Fruit fly (Drosophila melanogaster) whole organism, embryonic: ENCODE data around the gene bsf.

ENCODE experiments used
- Aef1 ChIP-seq: fragments of 200-800 bp; sonication (Bioruptor generic); IDR thresholded peaks from 3 replicates; pipeline ENCODE4 v1.3.6; 2022; ENCODE audit warnings: missing biosample characterization, missing genetic modification characterization
- B-H2 ChIP-seq: fragments of 200-800 bp; sonication (Bioruptor generic); optimal IDR thresholded peaks from 2 replicates; lab custom pipeline; 2018; ENCODE audit warnings: missing biosample characterization, mild to moderate bottlenecking, missing genetic modification characterization
- BEAF-32 ChIP-seq: fragments of 200-800 bp; sonication (Bioruptor generic); optimal IDR thresholded peaks from 3 replicates; lab custom pipeline; 2017; ENCODE audit warnings: missing biosample characterization, missing genetic modification characterization, mild to moderate bottlenecking, moderate library complexity, missing genetic modification reagents
- CG11398 ChIP-seq: fragments of 200-800 bp; sonication (Bioruptor generic); optimal IDR thresholded peaks from 2 replicates; lab custom pipeline; 2016; ENCODE audit warnings: missing biosample characterization, missing genetic modification characterization
- CG12219 ChIP-seq: fragments of 200-800 bp; sonication (Bioruptor generic); optimal IDR thresholded peaks from 3 replicates; lab custom pipeline; 2018; ENCODE audit warnings: missing biosample characterization, mild to moderate bottlenecking, missing genetic modification characterization
- CG12769 ChIP-seq: fragments of 200-800 bp; sonication (Bioruptor generic); optimal IDR thresholded peaks from 2 replicates; lab custom pipeline; 2019; ENCODE audit warnings: missing biosample characterization, mild to moderate bottlenecking, missing genetic modification characterization, moderate library complexity
- CG1529 ChIP-seq: fragments of 200-800 bp; sonication (Bioruptor generic); optimal IDR thresholded peaks from 3 replicates; lab custom pipeline; 2018; ENCODE audit warnings: missing biosample characterization, missing genetic modification characterization
- CG1603 ChIP-seq: fragments of 200-800 bp; sonication (Bioruptor generic); optimal IDR thresholded peaks from 2 replicates; lab custom pipeline; 2019; ENCODE audit warnings: missing biosample characterization, mild to moderate bottlenecking, missing genetic modification characterization, moderate library complexity
- CG16863 ChIP-seq: fragments of 200-800 bp; sonication (Bioruptor generic); optimal IDR thresholded peaks from 3 replicates; lab custom pipeline; 2016; ENCODE audit warnings: missing biosample characterization, missing genetic modification characterization
- CG18599 ChIP-seq: fragments of 200-800 bp; sonication (Bioruptor generic); optimal IDR thresholded peaks from 3 replicates; lab custom pipeline; 2017; ENCODE audit warnings: missing biosample characterization, missing genetic modification characterization, mild to moderate bottlenecking, moderate library complexity, missing genetic modification reagents
- CG2199 ChIP-seq: fragments of 200-800 bp; sonication (Bioruptor generic); IDR thresholded peaks from 3 replicates; pipeline ENCODE4 v1.3.6; 2022; ENCODE audit warnings: missing biosample characterization, missing genetic modification characterization
- CG2678 ChIP-seq: fragments of 200-800 bp; sonication (Bioruptor generic); optimal IDR thresholded peaks from 3 replicates; lab custom pipeline; 2019; ENCODE audit warnings: missing biosample characterization, mild to moderate bottlenecking, missing genetic modification characterization, moderate library complexity
- CG6175 ChIP-seq: fragments of 200-800 bp; sonication (Bioruptor generic); IDR thresholded peaks from 3 replicates; pipeline ENCODE4 v1.3.6; 2022; ENCODE audit warnings: missing biosample characterization, missing genetic modification characterization
- Chrac-16 ChIP-seq: fragments of 200-800 bp; sonication (Bioruptor generic); optimal IDR thresholded peaks from 3 replicates; lab custom pipeline; 2016; ENCODE audit warnings: missing biosample characterization, missing genetic modification characterization
- Dfd ChIP-seq, 2 experiments: fragments of >200 bp; optimal IDR thresholded peaks; 2 replicates each; lab custom pipeline; 2017; ENCODE audit warnings: missing biosample characterization in 2 of 2, missing genetic modification characterization in 2 of 2
- HLH54F ChIP-seq: fragments of 200-800 bp; sonication (Bioruptor generic); optimal IDR thresholded peaks from 3 replicates; lab custom pipeline; 2016; ENCODE audit warnings: missing biosample characterization, missing genetic modification characterization
- Hey ChIP-seq: fragments of 200-800 bp; sonication (Bioruptor generic); optimal IDR thresholded peaks from 3 replicates; lab custom pipeline; 2018; ENCODE audit warnings: missing biosample characterization, mild to moderate bottlenecking, missing genetic modification characterization
- HmgZ ChIP-seq: fragments of 200-800 bp; sonication (Bioruptor generic); optimal IDR thresholded peaks from 2 replicates; lab custom pipeline; 2018; ENCODE audit warnings: missing biosample characterization, mild to moderate bottlenecking, missing genetic modification characterization
- Hmr ChIP-seq: fragments of 200-800 bp; sonication (Bioruptor generic); optimal IDR thresholded peaks from 3 replicates; lab custom pipeline; 2017; ENCODE audit warnings: mild to moderate bottlenecking, missing biosample characterization, missing genetic modification reagents, missing genetic modification characterization
- Mes4 ChIP-seq: fragments of 200-800 bp; sonication (Bioruptor generic); optimal IDR thresholded peaks from 2 replicates; lab custom pipeline; 2016; ENCODE audit warnings: missing biosample characterization, missing genetic modification characterization
- NFAT ChIP-seq: fragments of 200-800 bp; sonication (Bioruptor generic); IDR thresholded peaks from 2 replicates; pipeline ENCODE4 v1.3.6; 2022; ENCODE audit warnings: missing biosample characterization, missing genetic modification characterization
- Opbp ChIP-seq: fragments of 200-800 bp; sonication (Bioruptor generic); IDR thresholded peaks from 3 replicates; pipeline ENCODE4 v1.3.6; 2022; ENCODE audit warnings: missing biosample characterization, missing genetic modification characterization; ENCODE audit not compliant: partially characterized antibody
- Spps ChIP-seq: fragments of 200-800 bp; sonication (Bioruptor generic); optimal IDR thresholded peaks from 2 replicates; lab custom pipeline; 2018; ENCODE audit warnings: missing biosample characterization, mild to moderate bottlenecking, missing genetic modification characterization
- Tbp ChIP-seq: fragments of >200 bp; optimal IDR thresholded peaks from 2 replicates; lab custom pipeline; 2018; ENCODE audit warnings: missing biosample characterization, missing genetic modification characterization
- Trl ChIP-seq, 3 experiments: fragments of >200 bp in 2 of 3; fragments of 200-800 bp in 1 of 3; sonication (Bioruptor generic) in 1 of 3; optimal IDR thresholded peaks; 2 replicates in 1 of 3; 3 replicates in 2 of 3; lab custom pipeline; 2016 to 2017; ENCODE audit warnings: missing biosample characterization in 1 of 3, missing genetic modification characterization in 1 of 3
- Vsx1 ChIP-seq: fragments of 200-800 bp; sonication (Bioruptor generic); optimal IDR thresholded peaks from 2 replicates; lab custom pipeline; 2017; ENCODE audit warnings: missing biosample characterization, mild to moderate bottlenecking, missing genetic modification characterization, missing genetic modification reagents
- ab ChIP-seq: fragments of 200-800 bp; sonication (Bioruptor generic); optimal IDR thresholded peaks from 2 replicates; lab custom pipeline; 2016; ENCODE audit warnings: missing biosample characterization, missing genetic modification characterization
- amos ChIP-seq: fragments of 200-800 bp; sonication (Bioruptor generic); IDR thresholded peaks from 2 replicates; pipeline ENCODE4 v1.3.6; 2022; ENCODE audit warnings: missing biosample characterization, missing genetic modification characterization; ENCODE audit not compliant: partially characterized antibody
- bigmax ChIP-seq: fragments of 200-800 bp; sonication (Bioruptor generic); optimal IDR thresholded peaks from 2 replicates; lab custom pipeline; 2018; ENCODE audit warnings: missing biosample characterization, mild to moderate bottlenecking, missing genetic modification characterization
- btn ChIP-seq: fragments of 200-800 bp; sonication (Bioruptor generic); optimal IDR thresholded peaks from 2 replicates; lab custom pipeline; 2016; ENCODE audit warnings: missing biosample characterization, missing genetic modification characterization
- cg ChIP-seq: fragments of 200-800 bp; sonication (Bioruptor generic); optimal IDR thresholded peaks from 3 replicates; lab custom pipeline; 2019; ENCODE audit warnings: missing biosample characterization, mild to moderate bottlenecking, missing genetic modification characterization, moderate library complexity
- chn ChIP-seq: fragments of 200-800 bp; sonication (Bioruptor generic); optimal IDR thresholded peaks from 2 replicates; lab custom pipeline; 2016; ENCODE audit warnings: missing biosample characterization, missing genetic modification characterization
- dmrt11E ChIP-seq: fragments of 200-800 bp; sonication (Bioruptor generic); optimal IDR thresholded peaks from 3 replicates; lab custom pipeline; 2018; ENCODE audit warnings: missing biosample characterization, mild to moderate bottlenecking, missing genetic modification characterization, moderate library complexity
- ewg ChIP-seq: fragments of 200-800 bp; sonication (Bioruptor generic); optimal IDR thresholded peaks from 3 replicates; lab custom pipeline; 2017; ENCODE audit warnings: mild to moderate bottlenecking, missing biosample characterization, missing genetic modification reagents, missing genetic modification characterization
- fu2 ChIP-seq: fragments of 200-800 bp; sonication (Bioruptor generic); optimal IDR thresholded peaks from 2 replicates; lab custom pipeline; 2016; ENCODE audit warnings: missing biosample characterization, missing genetic modification characterization
- gem ChIP-seq: fragments of 200-800 bp; sonication (Bioruptor generic); optimal IDR thresholded peaks from 2 replicates; lab custom pipeline; 2019; ENCODE audit warnings: missing biosample characterization, mild to moderate bottlenecking, missing genetic modification characterization, moderate library complexity
- gsb ChIP-seq: fragments of 200-800 bp; sonication (Bioruptor generic); IDR thresholded peaks from 2 replicates; pipeline ENCODE4 v1.3.6; 2022; ENCODE audit warnings: missing biosample characterization, missing genetic modification characterization
- hkb ChIP-seq, 2 experiments: fragments of 200-800 bp in 1 of 2; fragments of >200 bp in 1 of 2; sonication (Bioruptor generic) in 1 of 2; IDR thresholded peaks in 1 of 2; optimal IDR thresholded peaks in 1 of 2; 2 replicates each; pipeline versions ENCODE4 v1.3.6 to Lab custom; 2017 to 2022; ENCODE audit warnings: missing biosample characterization in 1 of 2, missing genetic modification characterization in 1 of 2
- knrl ChIP-seq: fragments of 200-800 bp; sonication (Bioruptor generic); IDR thresholded peaks from 3 replicates; pipeline ENCODE4 v1.3.6; 2022; ENCODE audit warnings: missing biosample characterization, missing genetic modification characterization; ENCODE audit not compliant: partially characterized antibody
- lilli ChIP-seq: fragments of 200-800 bp; sonication (Bioruptor generic); optimal IDR thresholded peaks from 3 replicates; lab custom pipeline; 2016; ENCODE audit warnings: missing biosample characterization, missing genetic modification characterization
- mld ChIP-seq: fragments of 200-800 bp; sonication (Bioruptor generic); IDR thresholded peaks from 3 replicates; pipeline ENCODE4 v1.3.6; 2022; ENCODE audit warnings: missing biosample characterization, missing genetic modification characterization; ENCODE audit not compliant: partially characterized antibody
- org-1 ChIP-seq: fragments of 200-800 bp; sonication (Bioruptor generic); optimal IDR thresholded peaks from 2 replicates; lab custom pipeline; 2017; ENCODE audit warnings: missing biosample characterization, missing genetic modification characterization
- pnt ChIP-seq: fragments of 200-800 bp; sonication (Bioruptor generic); optimal IDR thresholded peaks from 3 replicates; lab custom pipeline; 2016; ENCODE audit warnings: missing biosample characterization, missing genetic modification characterization
- sd ChIP-seq: fragments of 200-800 bp; sonication (Bioruptor generic); optimal IDR thresholded peaks from 3 replicates; lab custom pipeline; 2018; ENCODE audit warnings: missing biosample characterization, mild to moderate bottlenecking, missing genetic modification characterization, moderate library complexity
- sima ChIP-seq: fragments of 200-800 bp; sonication (Bioruptor generic); optimal IDR thresholded peaks from 2 replicates; lab custom pipeline; 2016; ENCODE audit warnings: missing biosample characterization, missing genetic modification characterization
- sisA ChIP-seq: fragments of 200-800 bp; sonication (Bioruptor generic); IDR thresholded peaks from 2 replicates; pipeline ENCODE4 v1.3.6; 2022; ENCODE audit warnings: missing biosample characterization, missing genetic modification characterization
- so ChIP-seq: fragments of 200-800 bp; sonication (Bioruptor generic); IDR thresholded peaks from 3 replicates; pipeline ENCODE4 v1.3.6; 2022; ENCODE audit warnings: missing biosample characterization, missing genetic modification characterization
- sob ChIP-seq: fragments of 200-800 bp; sonication (Bioruptor generic); IDR thresholded peaks from 2 replicates; pipeline ENCODE4 v1.3.6; 2022; ENCODE audit warnings: missing biosample characterization, missing genetic modification characterization
- sr ChIP-seq: fragments of 200-800 bp; sonication (Bioruptor generic); IDR thresholded peaks from 3 replicates; pipeline ENCODE4 v1.3.6; 2022; ENCODE audit warnings: missing biosample characterization, missing genetic modification characterization
- z ChIP-seq: fragments of 200-800 bp; sonication (Bioruptor generic); IDR thresholded peaks from 3 replicates; pipeline ENCODE4 v1.3.6; 2022; ENCODE audit warnings: missing biosample characterization, missing genetic modification characterization

Gene bsf

DNA sequence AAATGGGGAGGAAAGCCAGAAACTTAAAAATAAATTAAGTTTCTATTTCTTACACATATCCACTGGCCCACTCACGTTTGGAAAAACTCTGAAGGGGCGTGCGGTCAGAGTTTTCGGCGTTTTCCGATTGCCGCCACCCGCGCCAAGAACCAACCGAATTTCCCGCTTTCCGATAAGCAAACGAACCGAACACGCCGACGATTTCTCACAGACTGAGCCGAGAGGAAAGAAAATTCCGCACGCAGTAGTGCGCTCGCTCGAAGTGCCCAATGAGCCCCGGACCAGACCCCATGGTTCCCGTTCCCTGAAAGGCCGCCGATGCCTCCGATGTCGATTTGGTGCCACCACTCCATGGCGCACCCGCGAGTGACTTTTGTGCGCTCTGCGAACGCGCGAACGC, 49.4 kb upstream of the bsf start, which contains the start of gene kon (continued):
- TF ChIP-seq Aef1 (GFP tag; lab: Robert Waterston, UW) (no peak), CG1603 (tag; lab: Kevin White, UChicago) (no peak), pnt (GFP tag; lab: Kevin White, UChicago) (no peak), Hey (tag; lab: Kevin White, UChicago) (no peak), amos (GFP tag; lab: Robert Waterston, UW) (no peak), hkb (optimal IDR thresholded peaks at IDR 0.05; lab: Kevin White, UChicago) (no peak), hkb (GFP tag; IDR thresholded peaks at IDR 0.05; lab: Robert Waterston, UW) (peak; percentile 33; the same call in 1 of the 2 replicates), lilli (no peak), z (GFP tag; lab: Robert Waterston, UW) (peak; percentile 74; the same call in 2 of the 3 replicates), Chrac-16 (GFP tag; lab: Kevin White, UChicago) (no peak), fu2 (GFP tag; lab: Kevin White, UChicago) (no peak), Dfd (GFP tag; optimal IDR thresholded peaks at IDR 0.05; lab: Kevin White, UChicago) (no peak), HmgZ (tag; lab: Kevin White, UChicago) (no peak), Tbp (GFP tag; lab: Kevin White, UChicago) (no peak), ewg (GFP tag; lab: Kevin White, UChicago) (peak; percentile 11), CG12219 (GFP tag; lab: Kevin White, UChicago) (no peak), cg (no peak), bigmax (GFP tag; lab: Kevin White, UChicago) (no peak), dmrt11E (tag; lab: Kevin White, UChicago) (no peak), gsb (GFP tag; lab: Robert Waterston, UW) (no peak), CG11398 (GFP tag; lab: Kevin White, UChicago) (no peak), Hmr (GFP tag; lab: Kevin White, UChicago) (no peak), sisA (GFP tag; lab: Robert Waterston, UW) (no peak), CG16863 (GFP tag; lab: Kevin White, UChicago) (no peak), Opbp (GFP tag; lab: Robert Waterston, UW) (0 out of 3 replicates have a peak, but pooled peaks have one; percentile 41), org-1 (GFP tag; lab: Kevin White, UChicago) (no peak), Vsx1 (no peak), chn (GFP tag; lab: Kevin White, UChicago) (no peak), BEAF-32 (GFP tag; lab: Kevin White, UChicago) (no peak), ab (GFP tag; lab: Kevin White, UChicago) (no peak), HLH54F (GFP tag; lab: Kevin White, UChicago) (no peak), mld (no peak), CG12769 (tag; lab: Kevin White, UChicago) (peak; percentile 91), Mes4 (no peak), gem (tag; lab: Kevin White, UChicago) (no peak), knrl (GFP tag; lab: Robert Waterston, UW) (peak; percentile 26; the same call in 1 of the 3 replicates), sr (GFP tag; lab: Robert Waterston, UW) (peak; percentile 71), NFAT (no peak), CG2199 (peak; percentile 92), sima (no peak), CG18599 (GFP tag; lab: Kevin White, UChicago) (peak; percentile 2), CG2678 (no peak), Trl (optimal IDR thresholded peaks at IDR 0.05; lab: Kevin White, UChicago) (no peak), Trl (GFP tag; optimal IDR thresholded peaks at IDR 0.05; lab: Kevin White, UChicago) (no peak), so (GFP tag; lab: Robert Waterston, UW) (0 out of 3 replicates have a peak, but pooled peaks have one; percentile 34), sd (tag; lab: Kevin White, UChicago) (peak; percentile 63), B-H2 (GFP tag; lab: Kevin White, UChicago) (no peak), CG1529 (no peak), btn (GFP tag; lab: Kevin White, UChicago) (no peak), Spps (tag; lab: Kevin White, UChicago) (no peak), CG6175 (GFP tag; lab: Robert Waterston, UW) (0 out of 3 replicates have a peak, but pooled peaks have one; percentile 37), sob (GFP tag; lab: Robert Waterston, UW) (no peak)
